Fruit fly (Drosophila melanogaster) whole organism, adult: ENCODE results near the gene CG43348.
A peak's percentile ranks its signal among the peaks of the same experiment; 100 is the strongest.

Source experiments
- CG11617 ChIP-seq: fragments of 200-800 bp; sonication (Bioruptor generic); optimal IDR thresholded peaks from 2 replicates; lab custom pipeline; 2017; ENCODE audit warnings: mild to moderate bottlenecking, missing biosample characterization, missing genetic modification reagents, missing genetic modification characterization
- CG12768 ChIP-seq: fragments of 200-800 bp; sonication (Bioruptor generic); optimal IDR thresholded peaks from 2 replicates; lab custom pipeline; 2017; ENCODE audit warnings: missing biosample characterization, missing genetic modification characterization, mild to moderate bottlenecking, moderate library complexity, missing genetic modification reagents
- CG14711 ChIP-seq: fragments of 200-800 bp; sonication (Bioruptor generic); optimal IDR thresholded peaks from 2 replicates; lab custom pipeline; 2018; ENCODE audit warnings: missing biosample characterization, mild to moderate bottlenecking, missing genetic modification characterization, moderate library complexity
- CG1620 ChIP-seq: fragments of 200-800 bp; sonication (Bioruptor generic); optimal IDR thresholded peaks from 2 replicates; lab custom pipeline; 2016; ENCODE audit warnings: missing biosample characterization, missing genetic modification characterization
- CG5204 ChIP-seq: fragments of 200-800 bp; sonication (Bioruptor generic); optimal IDR thresholded peaks from 2 replicates; lab custom pipeline; 2016; ENCODE audit warnings: missing biosample characterization, missing genetic modification characterization
- CG7045 ChIP-seq: fragments of 200-800 bp; sonication (Bioruptor generic); optimal IDR thresholded peaks from 2 replicates; lab custom pipeline; 2017; ENCODE audit warnings: missing biosample characterization, mild to moderate bottlenecking, missing genetic modification characterization
- CG7101 ChIP-seq: fragments of 200-800 bp; sonication (Bioruptor generic); optimal IDR thresholded peaks from 2 replicates; lab custom pipeline; 2018; ENCODE audit warnings: missing biosample characterization, mild to moderate bottlenecking, missing genetic modification characterization, moderate library complexity
- Clk ChIP-seq: fragments of 200-800 bp; sonication (Bioruptor generic); optimal IDR thresholded peaks from 2 replicates; lab custom pipeline; 2017; ENCODE audit warnings: missing biosample characterization, missing genetic modification characterization
- Crg-1 ChIP-seq: fragments of 200-800 bp; sonication (Bioruptor generic); optimal IDR thresholded peaks from 2 replicates; lab custom pipeline; 2016; ENCODE audit warnings: missing biosample characterization, missing genetic modification characterization
- Hr96 ChIP-seq: fragments of 200-800 bp; sonication (Bioruptor generic); optimal IDR thresholded peaks from 2 replicates; lab custom pipeline; 2016; ENCODE audit warnings: missing biosample characterization, missing genetic modification characterization
- Mnt ChIP-seq: fragments of 200-800 bp; sonication (Bioruptor generic); optimal IDR thresholded peaks from 2 replicates; lab custom pipeline; 2016; ENCODE audit warnings: missing biosample characterization, mild to moderate bottlenecking, missing genetic modification characterization
- bab1 ChIP-seq: fragments of 200-800 bp; sonication (Bioruptor generic); optimal IDR thresholded peaks from 3 replicates; lab custom pipeline; 2019; ENCODE audit warnings: missing biosample characterization, mild to moderate bottlenecking, missing genetic modification characterization, moderate library complexity
- cic ChIP-seq: fragments of 200-800 bp; sonication (Bioruptor generic); optimal IDR thresholded peaks from 2 replicates; lab custom pipeline; 2017; ENCODE audit warnings: missing biosample characterization, mild to moderate bottlenecking, missing genetic modification characterization, moderate library complexity
- cnc ChIP-seq, 2 experiments: fragments of >200 bp; optimal IDR thresholded peaks; 2 replicates each; lab custom pipeline; 2017
- kay ChIP-seq: fragments of 200-800 bp; sonication (Bioruptor generic); peaks from one replicate; lab custom pipeline; 2016; ENCODE audit warnings: missing biosample characterization, missing genetic modification characterization, borderline replicate concordance
- ovo ChIP-seq: fragments of 200-800 bp; sonication (Bioruptor generic); optimal IDR thresholded peaks from 2 replicates; lab custom pipeline; 2016; ENCODE audit warnings: missing biosample characterization, missing genetic modification characterization
- pad ChIP-seq: fragments of 200-800 bp; sonication (Bioruptor generic); optimal IDR thresholded peaks from 3 replicates; lab custom pipeline; 2017; ENCODE audit warnings: missing biosample characterization, missing genetic modification characterization, mild to moderate bottlenecking, moderate library complexity, missing genetic modification reagents
- tj ChIP-seq: fragments of 200-800 bp; sonication (Bioruptor generic); optimal IDR thresholded peaks from 3 replicates; lab custom pipeline; 2017; ENCODE audit warnings: missing biosample characterization, mild to moderate bottlenecking, missing genetic modification characterization, moderate library complexity
- toe ChIP-seq: fragments of 200-800 bp; sonication (Bioruptor generic); optimal IDR thresholded peaks from 2 replicates; lab custom pipeline; 2016; ENCODE audit warnings: missing biosample characterization, missing genetic modification characterization

Gene CG43348

dm6 chr2L:1217892-1218473 lies 18.8 kb downstream of the CG43348 start:
- TF ChIP-seq toe (GFP tag; lab: Kevin White, UChicago) (no peak), cic (GFP tag; lab: Kevin White, UChicago) (peak; percentile 89), kay (GFP tag; lab: Kevin White, UChicago) (peak; percentile 47)

dm6 chr2L:1218475-1218874 lies 19.3 kb downstream of the CG43348 start:
- TF ChIP-seq Clk (GFP tag; lab: Kevin White, UChicago) (no peak), CG7101 (tag; lab: Kevin White, UChicago) (no peak), toe (GFP tag; lab: Kevin White, UChicago) (no peak)

dm6 chr2L:1218993-1219392 lies 19.8 kb downstream of the CG43348 start, which contains the start of gene CG42329:
Gene CG42329 (plus strand): TSS chr2L:1219293.
- peak; percentile 42 for TF ChIP-seq Mnt (GFP tag; lab: Kevin White, UChicago)
- TF ChIP-seq cnc (optimal IDR thresholded peaks at IDR 0.05; lab: Kevin White, UChicago): no peak

dm6 chr2L:1230691-1231090 lies 31.5 kb downstream of the CG43348 start:
- no peak for TF ChIP-seq CG7045 (GFP tag; lab: Kevin White, UChicago)
- TF ChIP-seq Hr96: no peak
- no peak for TF ChIP-seq CG14711 (tag; lab: Kevin White, UChicago)
- no peak for TF ChIP-seq toe (GFP tag; lab: Kevin White, UChicago)
- TF ChIP-seq CG7101 (tag; lab: Kevin White, UChicago): no peak
- TF ChIP-seq bab1 (GFP tag; lab: Kevin White, UChicago): no peak
- TF ChIP-seq pad (GFP tag; lab: Kevin White, UChicago): no peak
- TF ChIP-seq CG1620 (GFP tag; lab: Kevin White, UChicago): no peak
- TF ChIP-seq ovo (GFP tag; lab: Kevin White, UChicago): no peak
- no peak for TF ChIP-seq Clk (GFP tag; lab: Kevin White, UChicago)
- no peak for TF ChIP-seq cic (GFP tag; lab: Kevin White, UChicago)
- TF ChIP-seq CG11617 (GFP tag; lab: Kevin White, UChicago): no peak
- TF ChIP-seq Crg-1 (GFP tag; lab: Kevin White, UChicago): no peak
- TF ChIP-seq CG5204 (GFP tag; lab: Kevin White, UChicago): no peak
- no peak for TF ChIP-seq CG12768 (GFP tag; lab: Kevin White, UChicago)

- TF ChIP-seq Hr96 (no peak), Clk (GFP tag; lab: Kevin White, UChicago) (no peak), kay (GFP tag; lab: Kevin White, UChicago) (no peak), cnc (optimal IDR thresholded peaks at IDR 0.05; lab: Kevin White, UChicago) (no peak), CG1620 (GFP tag; lab: Kevin White, UChicago) (no peak), CG7101 (tag; lab: Kevin White, UChicago) (no peak), ovo (GFP tag; lab: Kevin White, UChicago) (no peak), tj (no peak), Mnt (GFP tag; lab: Kevin White, UChicago) (no peak), CG5204 (GFP tag; lab: Kevin White, UChicago) (no peak), toe (GFP tag; lab: Kevin White, UChicago) (no peak)
These were observed 40.5 kb downstream of the CG43348 start, which contains the start of gene CG5397 for dm6 chr2L:1239736-1240135. Gene CG5397 (plus strand): TSS chr2L:1240036.
